1 fruit fly cellular context compared by ENCODE assay signal in the genomic region with DNA sequence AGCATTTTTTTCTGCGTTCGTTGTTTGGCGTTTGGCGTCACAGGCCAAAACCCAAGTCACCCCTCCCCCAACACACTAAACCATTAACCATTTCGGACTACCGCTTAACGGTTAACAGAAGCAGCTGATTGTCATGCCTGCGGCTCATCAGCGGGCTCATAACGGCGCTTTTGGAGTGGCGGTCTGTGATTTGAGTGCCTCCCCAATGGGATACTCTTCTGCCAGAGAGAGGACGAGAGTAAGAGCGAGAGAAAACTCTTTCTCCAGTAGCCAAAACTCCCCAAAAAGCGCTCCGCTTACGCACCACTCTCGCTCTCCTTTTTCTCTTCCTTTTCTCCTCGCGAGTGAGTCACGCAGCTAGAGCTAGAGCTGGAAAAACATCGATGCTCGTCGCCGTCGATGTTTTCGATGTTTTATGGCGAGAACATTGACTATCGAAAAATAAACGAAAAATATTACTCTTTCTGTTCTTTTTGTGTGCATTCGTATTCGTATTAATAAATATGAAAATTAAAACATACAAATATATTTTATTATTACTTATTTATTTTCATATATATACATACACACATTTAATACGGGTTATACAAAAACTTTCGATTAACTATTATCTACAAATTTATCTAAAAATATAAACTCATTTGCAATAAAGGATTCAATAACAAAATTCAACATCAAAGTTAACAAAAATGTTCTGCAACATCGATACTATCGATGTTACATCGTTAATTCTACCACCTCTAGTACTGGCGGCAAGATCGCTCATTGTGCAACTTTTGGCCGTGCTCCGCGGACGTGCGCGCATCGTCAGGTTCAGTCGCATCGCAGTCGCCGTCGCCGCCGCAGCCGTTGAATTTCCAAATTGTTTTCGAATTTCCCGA.
A peak's percentile ranks its signal among the peaks of the same experiment; 100 is the strongest.
TF ChIP-seq lines count a peak whose summit lies in the region.

Grip (plus strand) TSS at position 763 of the 881 bp plus-strand sequence.

TF ChIP-seq in whole organism, embryonic, 481 proteins besides CTCF, POLR2A, EP300 and RAD21 (continued from another document and continues in another):
- TF ChIP-seq her (GFP tag; optimal IDR thresholded peaks at IDR 0.05; lab: Kevin White, UChicago): peak; percentile 93
- 0 out of 2 replicates have a peak, but pooled peaks have one; percentile 13 for TF ChIP-seq H2.0 (GFP tag; IDR thresholded peaks at IDR 0.05; lab: Robert Waterston, UW)
- no peak for TF ChIP-seq vfl (GFP tag; optimal IDR thresholded peaks at IDR 0.05; lab: Kevin White, UChicago)
- TF ChIP-seq tna (GFP tag; IDR thresholded peaks at IDR 0.05; lab: Robert Waterston, UW; ENCODE audit: partially characterized antibody): peak; percentile 5; the same call in 1 of the 2 replicates
- TF ChIP-seq ERR (GFP tag; optimal IDR thresholded peaks at IDR 0.05; lab: Kevin White, UChicago): no peak
- no peak for TF ChIP-seq CG33213 (GFP tag; optimal IDR thresholded peaks at IDR 0.05; lab: Kevin White, UChicago)
- TF ChIP-seq gce (GFP tag; IDR thresholded peaks at IDR 0.05; lab: Robert Waterston, UW): no peak
- TF ChIP-seq klu (GFP tag; IDR thresholded peaks at IDR 0.05; lab: Robert Waterston, UW): no peak
- TF ChIP-seq fd3F (GFP tag; optimal IDR thresholded peaks at IDR 0.05; lab: Kevin White, UChicago): no peak
- 0 out of 3 replicates have a peak, but pooled peaks have one; percentile 11 for TF ChIP-seq H15 (GFP tag; IDR thresholded peaks at IDR 0.05; lab: Robert Waterston, UW)
- no peak for TF ChIP-seq ab (GFP tag; optimal IDR thresholded peaks at IDR 0.05; lab: Kevin White, UChicago)
- no peak for TF ChIP-seq bab2 (GFP tag; optimal IDR thresholded peaks at IDR 0.05; lab: Kevin White, UChicago)
- 0 out of 3 replicates have a peak, but pooled peaks have one; percentile 35 for TF ChIP-seq ci (GFP tag; IDR thresholded peaks at IDR 0.05; lab: Robert Waterston, UW)
- no peak for TF ChIP-seq kah (GFP tag; optimal IDR thresholded peaks at IDR 0.05; lab: Kevin White, UChicago)
- TF ChIP-seq hbn (GFP tag; IDR thresholded peaks at IDR 0.05; lab: Robert Waterston, UW; ENCODE audit: partially characterized antibody): peak; percentile 61
- TF ChIP-seq CG14050 (GFP tag; IDR thresholded peaks at IDR 0.05; lab: Robert Waterston, UW): no peak
- no peak for TF ChIP-seq wor (GFP tag; IDR thresholded peaks at IDR 0.05; lab: Robert Waterston, UW)
- peak; percentile 18 for TF ChIP-seq ind (GFP tag; optimal IDR thresholded peaks at IDR 0.05; lab: Kevin White, UChicago)
- TF ChIP-seq slbo (GFP tag; IDR thresholded peaks at IDR 0.05; lab: Robert Waterston, UW): peak; percentile 62
- TF ChIP-seq Dp (GFP tag; optimal IDR thresholded peaks at IDR 0.05; lab: Kevin White, UChicago): no peak
- no peak for TF ChIP-seq CG11093 (GFP tag; IDR thresholded peaks at IDR 0.05; lab: Robert Waterston, UW)
- TF ChIP-seq CG4424 (GFP tag; optimal IDR thresholded peaks at IDR 0.05; lab: Kevin White, UChicago): peak; percentile 42
- peak; percentile 62 for TF ChIP-seq gem (tag; optimal IDR thresholded peaks at IDR 0.05; lab: Kevin White, UChicago)
- peak; percentile 71 for TF ChIP-seq Med (GFP tag; lab: Kevin White, UChicago)
- no peak for TF ChIP-seq CG43689 (GFP tag; IDR thresholded peaks at IDR 0.05; lab: Robert Waterston, UW)
- TF ChIP-seq HLHmδ (GFP tag; optimal IDR thresholded peaks at IDR 0.05; lab: Kevin White, UChicago): peak; percentile 64
- no peak for TF ChIP-seq ewg (GFP tag; optimal IDR thresholded peaks at IDR 0.05; lab: Kevin White, UChicago)
- no peak for TF ChIP-seq stc (GFP tag; IDR thresholded peaks at IDR 0.05; lab: Robert Waterston, UW)
- TF ChIP-seq fd96Cb (tag; optimal IDR thresholded peaks at IDR 0.05; lab: Kevin White, UChicago): peak; percentile 27
- no peak for TF ChIP-seq odd (GFP tag; optimal IDR thresholded peaks at IDR 0.05; lab: Kevin White, UChicago)
- TF ChIP-seq Doc3 (GFP tag; IDR thresholded peaks at IDR 0.05; lab: Robert Waterston, UW; ENCODE audit: partially characterized antibody): 0 out of 3 replicates have a peak, but pooled peaks have one; percentile 42
- no peak for TF ChIP-seq ftz-f1 (GFP tag; optimal IDR thresholded peaks at IDR 0.05; lab: Kevin White, UChicago)
- no peak for TF ChIP-seq pnt (GFP tag; optimal IDR thresholded peaks at IDR 0.05; lab: Kevin White, UChicago)
- TF ChIP-seq CG4820 (GFP tag; optimal IDR thresholded peaks at IDR 0.05; lab: Kevin White, UChicago): peak; percentile 9
- no peak for TF ChIP-seq run (tag; optimal IDR thresholded peaks at IDR 0.05; lab: Kevin White, UChicago)
- TF ChIP-seq CG15514 (GFP tag; optimal IDR thresholded peaks at IDR 0.05; lab: Kevin White, UChicago): no peak
- TF ChIP-seq CG5953 (GFP tag; IDR thresholded peaks at IDR 0.05; lab: Robert Waterston, UW): no peak
- TF ChIP-seq CG2678 (tag; optimal IDR thresholded peaks at IDR 0.05; lab: Kevin White, UChicago): peak; percentile 57
- no peak for TF ChIP-seq trh (GFP tag; optimal IDR thresholded peaks at IDR 0.05; lab: Kevin White, UChicago)
- no peak for TF ChIP-seq NFAT (GFP tag; IDR thresholded peaks at IDR 0.05; lab: Robert Waterston, UW)
- TF ChIP-seq CG42726 (GFP tag; IDR thresholded peaks at IDR 0.05; lab: Robert Waterston, UW; ENCODE audit: partially characterized antibody): peak; percentile 54; the same call in 1 of the 2 replicates
- no peak for TF ChIP-seq CG17186 (GFP tag; optimal IDR thresholded peaks at IDR 0.05; lab: Kevin White, UChicago)
- no peak for TF ChIP-seq CG4404 (GFP tag; IDR thresholded peaks at IDR 0.05; lab: Robert Waterston, UW)
- peak; percentile 38 for TF ChIP-seq CG12659 (GFP tag; optimal IDR thresholded peaks at IDR 0.05; lab: Kevin White, UChicago)
- TF ChIP-seq Fer2 (tag; optimal IDR thresholded peaks at IDR 0.05; lab: Kevin White, UChicago): no peak
- no peak for TF ChIP-seq CkIIα-i1 (GFP tag; IDR thresholded peaks at IDR 0.05; lab: Robert Waterston, UW)
- TF ChIP-seq CG7928 (GFP tag; optimal IDR thresholded peaks at IDR 0.05; lab: Kevin White, UChicago): no peak
- peak; percentile 31; the same call in 2 of the 3 replicates for TF ChIP-seq Opbp (GFP tag; IDR thresholded peaks at IDR 0.05; lab: Robert Waterston, UW; ENCODE audit: partially characterized antibody)
- peak; percentile 52 for TF ChIP-seq CG10267 (tag; optimal IDR thresholded peaks at IDR 0.05; lab: Kevin White, UChicago)
- TF ChIP-seq CG1603 (tag; optimal IDR thresholded peaks at IDR 0.05; lab: Kevin White, UChicago): no peak
- peak; percentile 50 for TF ChIP-seq CG15696 (tag; optimal IDR thresholded peaks at IDR 0.05; lab: Kevin White, UChicago)
- peak; percentile 68 for TF ChIP-seq BEAF-32 (GFP tag; optimal IDR thresholded peaks at IDR 0.05; lab: Kevin White, UChicago)
- peak; percentile 51; the same call in 1 of the 3 replicates for TF ChIP-seq vnd (GFP tag; IDR thresholded peaks at IDR 0.05; lab: Robert Waterston, UW; ENCODE audit: partially characterized antibody)
- peak; percentile 1 for TF ChIP-seq twi (tag; optimal IDR thresholded peaks at IDR 0.05; lab: Kevin White, UChicago)
- no peak for TF ChIP-seq Asciz (GFP tag; optimal IDR thresholded peaks at IDR 0.05; lab: Kevin White, UChicago)
- no peak for TF ChIP-seq CG2889 (GFP tag; IDR thresholded peaks at IDR 0.05; lab: Robert Waterston, UW)
- TF ChIP-seq Poxn (GFP tag; IDR thresholded peaks at IDR 0.05; lab: Robert Waterston, UW): no peak
- peak; percentile 50 for TF ChIP-seq CG17829 (tag; optimal IDR thresholded peaks at IDR 0.05; lab: Kevin White, UChicago)
- no peak for TF ChIP-seq Nf-YA (GFP tag; IDR thresholded peaks at IDR 0.05; lab: Robert Waterston, UW)
- TF ChIP-seq Mrtf (GFP tag; IDR thresholded peaks at IDR 0.05; lab: Robert Waterston, UW): no peak
- TF ChIP-seq PHDP (tag; optimal IDR thresholded peaks at IDR 0.05; lab: Kevin White, UChicago): peak; percentile 11
- no peak for TF ChIP-seq psq (GFP tag; optimal IDR thresholded peaks at IDR 0.05; lab: Kevin White, UChicago)
- no peak for TF ChIP-seq CG10147 (GFP tag; optimal IDR thresholded peaks at IDR 0.05; lab: Kevin White, UChicago)
- TF ChIP-seq bcd (GFP tag; optimal IDR thresholded peaks at IDR 0.05; lab: Kevin White, UChicago): no peak
- no peak for TF ChIP-seq tap (tag; optimal IDR thresholded peaks at IDR 0.05; lab: Kevin White, UChicago)
- TF ChIP-seq NC2β (GFP tag; optimal IDR thresholded peaks at IDR 0.05; lab: Kevin White, UChicago): no peak
- no peak for TF ChIP-seq pb (GFP tag; optimal IDR thresholded peaks at IDR 0.05; lab: Kevin White, UChicago)
- TF ChIP-seq TFAM (GFP tag; optimal IDR thresholded peaks at IDR 0.05; lab: Kevin White, UChicago): no peak
- TF ChIP-seq CG15479 (GFP tag; optimal IDR thresholded peaks at IDR 0.05; lab: Kevin White, UChicago): peak; percentile 13
- TF ChIP-seq HmgZ (tag; optimal IDR thresholded peaks at IDR 0.05; lab: Kevin White, UChicago): no peak
- TF ChIP-seq Gug (GFP tag; IDR thresholded peaks at IDR 0.05; lab: Robert Waterston, UW): no peak
- no peak for TF ChIP-seq dan (GFP tag; IDR thresholded peaks at IDR 0.05; lab: Robert Waterston, UW)
- TF ChIP-seq Fer1 (GFP tag; optimal IDR thresholded peaks at IDR 0.05; lab: Kevin White, UChicago): no peak
- peak; percentile 54 for TF ChIP-seq CG13424 (tag; optimal IDR thresholded peaks at IDR 0.05; lab: Kevin White, UChicago)
- no peak for TF ChIP-seq CG11560 (tag; IDR thresholded peaks at IDR 0.05; lab: Robert Waterston, UW)
- TF ChIP-seq CG7556 (GFP tag; optimal IDR thresholded peaks at IDR 0.05; lab: Kevin White, UChicago): peak; percentile 51
- no peak for TF ChIP-seq Side (GFP tag; optimal IDR thresholded peaks at IDR 0.05; lab: Kevin White, UChicago)
- TF ChIP-seq disco-r (GFP tag; optimal IDR thresholded peaks at IDR 0.05; lab: Kevin White, UChicago): no peak
- no peak for TF ChIP-seq sob (GFP tag; IDR thresholded peaks at IDR 0.05; lab: Robert Waterston, UW)
- no peak for TF ChIP-seq bigmax (GFP tag; optimal IDR thresholded peaks at IDR 0.05; lab: Kevin White, UChicago)
- no peak for TF ChIP-seq CG3847 (GFP tag; IDR thresholded peaks at IDR 0.05; lab: Robert Waterston, UW)
- TF ChIP-seq bsh (GFP tag; optimal IDR thresholded peaks at IDR 0.05; lab: Kevin White, UChicago): peak in 1 of 2 experiments; percentile 38
- no peak for TF ChIP-seq CG8478 (optimal IDR thresholded peaks at IDR 0.05; lab: Kevin White, UChicago)
- TF ChIP-seq gt (GFP tag; IDR thresholded peaks at IDR 0.05; lab: Robert Waterston, UW): no peak
- TF ChIP-seq jing (GFP tag; optimal IDR thresholded peaks at IDR 0.05; lab: Kevin White, UChicago): no peak
- TF ChIP-seq CG2199 (GFP tag; IDR thresholded peaks at IDR 0.05; lab: Robert Waterston, UW): no peak
- TF ChIP-seq CG12236 (GFP tag; optimal IDR thresholded peaks at IDR 0.05; lab: Kevin White, UChicago): no peak
- no peak for TF ChIP-seq CG9609 (GFP tag; optimal IDR thresholded peaks at IDR 0.05; lab: Kevin White, UChicago)
- TF ChIP-seq CG8281 (tag; optimal IDR thresholded peaks at IDR 0.05; lab: Kevin White, UChicago): no peak
- no peak for TF ChIP-seq CG13894 (tag; optimal IDR thresholded peaks at IDR 0.05; lab: Kevin White, UChicago)
- TF ChIP-seq CG9727 (GFP tag; optimal IDR thresholded peaks at IDR 0.05; lab: Kevin White, UChicago): peak; percentile 60
- TF ChIP-seq trem (tag; optimal IDR thresholded peaks at IDR 0.05; lab: Kevin White, UChicago): peak; percentile 27
- no peak for TF ChIP-seq CG10462 (GFP tag; optimal IDR thresholded peaks at IDR 0.05; lab: Kevin White, UChicago)
- no peak for TF ChIP-seq CG11085 (GFP tag; IDR thresholded peaks at IDR 0.05; lab: Robert Waterston, UW)
- TF ChIP-seq onecut (GFP tag; IDR thresholded peaks at IDR 0.05; lab: Robert Waterston, UW): no peak
- TF ChIP-seq CG18262 (tag; optimal IDR thresholded peaks at IDR 0.05; lab: Kevin White, UChicago): peak; percentile 76
- 0 out of 2 replicates have a peak, but pooled peaks have one; percentile 8 for TF ChIP-seq Adf1 (GFP tag; IDR thresholded peaks at IDR 0.05; lab: Robert Waterston, UW)
- TF ChIP-seq cas (GFP tag; IDR thresholded peaks at IDR 0.05; lab: Robert Waterston, UW): no peak
- peak in 1 of 3 experiments; percentile 72 for TF ChIP-seq lola (GFP tag; optimal IDR thresholded peaks at IDR 0.05; lab: Kevin White, UChicago)
- TF ChIP-seq CG12071 (GFP tag; optimal IDR thresholded peaks at IDR 0.05; lab: Kevin White, UChicago): no peak
- TF ChIP-seq sisA (GFP tag; IDR thresholded peaks at IDR 0.05; lab: Robert Waterston, UW): no peak
- no peak for TF ChIP-seq toy (GFP tag; IDR thresholded peaks at IDR 0.05; lab: Robert Waterston, UW)
- TF ChIP-seq CG9932 (GFP tag; IDR thresholded peaks at IDR 0.05; lab: Robert Waterston, UW): peak; percentile 46
- TF ChIP-seq al (GFP tag; IDR thresholded peaks at IDR 0.05; lab: Robert Waterston, UW): no peak
- TF ChIP-seq CG10959 (GFP tag; IDR thresholded peaks at IDR 0.05; lab: Robert Waterston, UW): no peak
- TF ChIP-seq eve (GFP tag; optimal IDR thresholded peaks at IDR 0.05; lab: Kevin White, UChicago): no peak
- TF ChIP-seq HLH3B (GFP tag; IDR thresholded peaks at IDR 0.05; lab: Robert Waterston, UW): no peak
- TF ChIP-seq CG2712 (tag; optimal IDR thresholded peaks at IDR 0.05; lab: Kevin White, UChicago): peak; percentile 71
- peak; percentile 52 for TF ChIP-seq Ets65A (GFP tag; lab: Kevin White, UChicago)
- no peak for TF ChIP-seq CG17612 (GFP tag; IDR thresholded peaks at IDR 0.05; lab: Robert Waterston, UW)
- TF ChIP-seq tll (GFP tag; optimal IDR thresholded peaks at IDR 0.05; lab: Kevin White, UChicago): no peak
- TF ChIP-seq CG4617 (GFP tag; optimal IDR thresholded peaks at IDR 0.05; lab: Kevin White, UChicago; ENCODE audit: borderline replicate concordance): no peak
- TF ChIP-seq zf30C (GFP tag; optimal IDR thresholded peaks at IDR 0.05; lab: Kevin White, UChicago): no peak
- peak; percentile 72 for TF ChIP-seq Scr (GFP tag; IDR thresholded peaks at IDR 0.05; lab: Robert Waterston, UW; ENCODE audit: partially characterized antibody)
- TF ChIP-seq Sry-β (GFP tag; optimal IDR thresholded peaks at IDR 0.05; lab: Kevin White, UChicago): no peak
- no peak for TF ChIP-seq C15 (GFP tag; IDR thresholded peaks at IDR 0.05; lab: Robert Waterston, UW)
- TF ChIP-seq grau (tag; optimal IDR thresholded peaks at IDR 0.05; lab: Kevin White, UChicago): peak; percentile 48
- no peak for TF ChIP-seq CG1832 (GFP tag; optimal IDR thresholded peaks at IDR 0.05; lab: Kevin White, UChicago)
- TF ChIP-seq zen2 (GFP tag; IDR thresholded peaks at IDR 0.05; lab: Robert Waterston, UW; ENCODE audit: partially characterized antibody): peak; percentile 25; the same call in 2 of the 3 replicates
- no peak for TF ChIP-seq CG3726 (GFP tag; IDR thresholded peaks at IDR 0.05; lab: Robert Waterston, UW)
- peak; percentile 17 for TF ChIP-seq HHEX (GFP tag; optimal IDR thresholded peaks at IDR 0.05; lab: Kevin White, UChicago)
- no peak for TF ChIP-seq ATbp (GFP tag; optimal IDR thresholded peaks at IDR 0.05; lab: Kevin White, UChicago)
- peak; percentile 9 for TF ChIP-seq CG15269 (tag; optimal IDR thresholded peaks at IDR 0.05; lab: Kevin White, UChicago)
